Fruit fly (Drosophila melanogaster) whole organism, wandering third instar larva: ENCODE data around the gene B9d2.

Source experiments
- Abd-B ChIP-seq: fragments of >200 bp; optimal IDR thresholded peaks from 2 replicates; lab custom pipeline; 2017; ENCODE audit warnings: missing biosample characterization, missing genetic modification characterization
- CG9705 ChIP-seq: fragments of 200-800 bp; sonication (Bioruptor generic); optimal IDR thresholded peaks from 2 replicates; lab custom pipeline; 2018; ENCODE audit warnings: missing biosample characterization, mild to moderate bottlenecking, missing genetic modification characterization
- CrebA ChIP-seq: fragments of 200-800 bp; sonication (Bioruptor generic); optimal IDR thresholded peaks from 2 replicates; lab custom pipeline; 2016; ENCODE audit warnings: missing biosample characterization, mild to moderate bottlenecking, missing genetic modification characterization, borderline replicate concordance
- Dfd ChIP-seq: fragments of >200 bp; optimal IDR thresholded peaks from 2 replicates; lab custom pipeline; 2017; ENCODE audit warnings: missing biosample characterization, missing genetic modification characterization
- Dif ChIP-seq: fragments of 200-275, 200-300 bp; sonication (Bioruptor generic); optimal IDR thresholded peaks from 2 replicates; lab custom pipeline; 2018; ENCODE audit warnings: missing biosample characterization, missing genetic modification characterization; ENCODE audit not compliant: partially characterized antibody
- GATAd ChIP-seq: sonication (Bioruptor generic); optimal IDR thresholded peaks from 2 replicates; lab custom pipeline; 2016; ENCODE audit warnings: missing biosample characterization, missing genetic modification characterization
- HLH106 ChIP-seq: fragments of 200-800 bp; optimal IDR thresholded peaks from 3 replicates; lab custom pipeline; 2019; ENCODE audit warnings: missing biosample characterization, mild to moderate bottlenecking, missing genetic modification characterization, moderate library complexity
- Hnf4 ChIP-seq: fragments of 200-800 bp; sonication (Bioruptor generic); optimal IDR thresholded peaks from 2 replicates; lab custom pipeline; 2016; ENCODE audit warnings: missing biosample characterization, mild to moderate bottlenecking, missing genetic modification characterization
- Hr78 ChIP-seq: fragments of >200 bp; optimal IDR thresholded peaks from 2 replicates; lab custom pipeline; 2017; ENCODE audit warnings: missing biosample characterization, missing genetic modification characterization
- Hr83 ChIP-seq: fragments of 200-300 bp; sonication (Bioruptor generic); optimal IDR thresholded peaks from 2 replicates; lab custom pipeline; 2016; ENCODE audit warnings: missing biosample characterization, mild to moderate bottlenecking, missing genetic modification characterization, moderate library complexity; ENCODE audit not compliant: poor library complexity, severe bottlenecking
- Jra ChIP-seq: sonication (Bioruptor generic); optimal IDR thresholded peaks from 2 replicates; lab custom pipeline; 2016; ENCODE audit warnings: missing biosample characterization, missing genetic modification characterization
- Mio ChIP-seq: sonication (Bioruptor generic); optimal IDR thresholded peaks from 2 replicates; lab custom pipeline; 2016; ENCODE audit warnings: missing biosample characterization, missing genetic modification characterization
- Myc ChIP-seq: fragments of >200 bp; optimal IDR thresholded peaks from 2 replicates; lab custom pipeline; 2017
- N ChIP-seq: fragments of >200 bp; optimal IDR thresholded peaks from 2 replicates; lab custom pipeline; 2018; ENCODE audit warnings: missing biosample characterization, missing external identifiers, missing genetic modification characterization
- OdsH ChIP-seq: fragments of 200-800 bp; sonication (Bioruptor generic); optimal IDR thresholded peaks from 2 replicates; lab custom pipeline; 2016; ENCODE audit warnings: missing biosample characterization, mild to moderate bottlenecking, missing genetic modification characterization
- Rel ChIP-seq, 2 experiments: fragments of 200-800 bp; sonication (Bioruptor generic) in 1 of 2; optimal IDR thresholded peaks; 2 replicates in 1 of 2; 3 replicates in 1 of 2; lab custom pipeline; 2016 to 2019; ENCODE audit warnings: mild to moderate bottlenecking in 2 of 2, missing biosample characterization in 2 of 2, missing genetic modification characterization in 2 of 2, moderate library complexity in 1 of 2
- Sp1 ChIP-seq: fragments of 200-800 bp; sonication (Bioruptor generic); optimal IDR thresholded peaks from 3 replicates; lab custom pipeline; 2019; ENCODE audit warnings: missing biosample characterization, mild to moderate bottlenecking, missing genetic modification characterization, moderate library complexity
- br ChIP-seq: fragments of 200-800 bp; sonication (Bioruptor generic); optimal IDR thresholded peaks from 2 replicates; lab custom pipeline; 2016; ENCODE audit warnings: missing biosample characterization, missing genetic modification characterization
- brk ChIP-seq: fragments of 200-800 bp; sonication (Bioruptor generic); optimal IDR thresholded peaks from 2 replicates; lab custom pipeline; 2016; ENCODE audit warnings: missing biosample characterization, mild to moderate bottlenecking, missing genetic modification characterization
- dl ChIP-seq, 2 experiments: fragments of 175-275, 200-275 bp in 1 of 2; fragments of 200-275 bp in 1 of 2; sonication (Bioruptor generic); optimal IDR thresholded peaks; lab custom pipeline; 2018; ENCODE audit warnings: mild to moderate bottlenecking in 2 of 2, missing biosample characterization in 2 of 2, missing genetic modification characterization in 2 of 2, moderate library complexity in 2 of 2; ENCODE audit not compliant: partially characterized antibody in 2 of 2, insufficient read depth in 1 of 2
- dsf ChIP-seq: sonication (Bioruptor generic); optimal IDR thresholded peaks from 2 replicates; lab custom pipeline; 2016; ENCODE audit warnings: missing biosample characterization, missing genetic modification characterization, borderline replicate concordance
- ey ChIP-seq: fragments of 200-800 bp; sonication (Bioruptor generic); optimal IDR thresholded peaks from 2 replicates; lab custom pipeline; 2016; ENCODE audit warnings: missing biosample characterization, missing genetic modification characterization
- foxo ChIP-seq, 2 experiments: fragments of 200-800 bp; sonication (Bioruptor generic); optimal IDR thresholded peaks; 2 replicates in 1 of 2; 3 replicates in 1 of 2; lab custom pipeline; 2016 to 2017; ENCODE audit warnings: missing biosample characterization in 2 of 2, missing genetic modification characterization in 2 of 2
- fru ChIP-seq: fragments of 200-800 bp; sonication (Bioruptor generic); optimal IDR thresholded peaks from 3 replicates; lab custom pipeline; 2016; ENCODE audit warnings: missing biosample characterization, mild to moderate bottlenecking, missing genetic modification characterization
- h ChIP-seq: fragments of 200-800 bp; sonication (Bioruptor generic); optimal IDR thresholded peaks from 3 replicates; lab custom pipeline; 2016; ENCODE audit warnings: missing biosample characterization, mild to moderate bottlenecking, missing genetic modification characterization
- jim ChIP-seq: fragments of 175-275, 200-325 bp; sonication (Bioruptor generic); optimal IDR thresholded peaks from 2 replicates; lab custom pipeline; 2016; ENCODE audit warnings: missing biosample characterization, mild to moderate bottlenecking, missing genetic modification characterization
- lola ChIP-seq: fragments of >200 bp; optimal IDR thresholded peaks from 2 replicates; lab custom pipeline; 2017; ENCODE audit warnings: missing biosample characterization, missing genetic modification characterization
- psq ChIP-seq: fragments of 200-800 bp; sonication (Bioruptor generic); optimal IDR thresholded peaks from 3 replicates; lab custom pipeline; 2017; ENCODE audit warnings: missing biosample characterization, mild to moderate bottlenecking, missing genetic modification characterization, moderate library complexity
- rgr ChIP-seq: fragments of 200-800 bp; sonication (Bioruptor generic); optimal IDR thresholded peaks from 3 replicates; lab custom pipeline; 2016; ENCODE audit warnings: missing biosample characterization, mild to moderate bottlenecking, missing genetic modification characterization
- sage ChIP-seq: fragments of 200-800 bp; sonication (Bioruptor generic); optimal IDR thresholded peaks from 2 replicates; lab custom pipeline; 2016; ENCODE audit warnings: missing biosample characterization, mild to moderate bottlenecking, missing genetic modification characterization
- sv ChIP-seq: fragments of 200-800 bp; sonication (Bioruptor generic); optimal IDR thresholded peaks from 3 replicates; lab custom pipeline; 2016; ENCODE audit warnings: missing biosample characterization, missing genetic modification characterization
- tai ChIP-seq: sonication (Bioruptor generic); optimal IDR thresholded peaks from 2 replicates; lab custom pipeline; 2016; ENCODE audit warnings: missing biosample characterization, missing genetic modification characterization
- usp ChIP-seq: fragments of >200 bp; optimal IDR thresholded peaks from 2 replicates; lab custom pipeline; 2017; ENCODE audit warnings: missing biosample characterization, missing genetic modification characterization

B9d2 gene

dm6 chr2L:6086771-6087170 lies 43.7 kb downstream of the B9d2 start:
- TF ChIP-seq br (GFP tag; lab: Kevin White, UChicago) (no peak), HLH106 (peak; percentile 36), Abd-B (GFP tag; lab: Kevin White, UChicago) (no peak), dl (GFP tag; optimal IDR thresholded peaks at IDR 0.05; lab: Kevin White, UChicago; ENCODE audit: insufficient read depth in 1 of 2, partially characterized antibody in 2 of 2) (no peak), Hr83 (GFP tag; lab: Kevin White, UChicago) (peak; percentile 40), Rel (GFP tag; optimal IDR thresholded peaks at IDR 0.05; lab: Kevin White, UChicago) (no peak), Rel (tag; optimal IDR thresholded peaks at IDR 0.05; lab: Kevin White, UChicago) (peak; percentile 2), GATAd (GFP tag; lab: Kevin White, UChicago) (no peak), Dfd (GFP tag; lab: Kevin White, UChicago) (no peak), Dif (GFP tag; lab: Kevin White, UChicago) (peak; percentile 14), tai (GFP tag; lab: Kevin White, UChicago) (no peak), OdsH (GFP tag; lab: Kevin White, UChicago) (peak; percentile 13), psq (no peak), N (GFP tag; lab: Kevin White, UChicago) (peak; percentile 57), foxo (GFP tag; optimal IDR thresholded peaks at IDR 0.05; lab: Kevin White, UChicago) (no peak), sv (GFP tag; lab: Kevin White, UChicago) (no peak)

- TF ChIP-seq Hr83 (GFP tag; lab: Kevin White, UChicago) (peak; percentile 52), Hr78 (no peak), usp (GFP tag; lab: Kevin White, UChicago) (no peak), Rel (GFP tag; optimal IDR thresholded peaks at IDR 0.05; lab: Kevin White, UChicago) (peak; percentile 25), Rel (tag; optimal IDR thresholded peaks at IDR 0.05; lab: Kevin White, UChicago) (peak; percentile 40), lola (GFP tag; lab: Kevin White, UChicago) (no peak), Mio (GFP tag; lab: Kevin White, UChicago) (no peak), fru (peak; percentile 41), dl (GFP tag; optimal IDR thresholded peaks at IDR 0.05; lab: Kevin White, UChicago; ENCODE audit: insufficient read depth in 1 of 2, partially characterized antibody in 2 of 2) (no peak), sv (GFP tag; lab: Kevin White, UChicago) (no peak), HLH106 (peak; percentile 22), dsf (GFP tag; lab: Kevin White, UChicago) (no peak), Jra (GFP tag; lab: Kevin White, UChicago) (no peak), tai (GFP tag; lab: Kevin White, UChicago) (peak; percentile 43), Sp1 (GFP tag; lab: Kevin White, UChicago) (no peak), sage (GFP tag; lab: Kevin White, UChicago) (no peak), CG9705 (GFP tag; lab: Kevin White, UChicago) (no peak), h (peak; percentile 51), Dif (GFP tag; lab: Kevin White, UChicago) (peak; percentile 52), OdsH (GFP tag; lab: Kevin White, UChicago) (peak; percentile 49), foxo (GFP tag; optimal IDR thresholded peaks at IDR 0.05; lab: Kevin White, UChicago) (no peak), Hnf4 (GFP tag; lab: Kevin White, UChicago) (peak; percentile 66), brk (GFP tag; lab: Kevin White, UChicago) (peak; percentile 27), br (GFP tag; lab: Kevin White, UChicago) (peak; percentile 4), CrebA (GFP tag; lab: Kevin White, UChicago) (peak; percentile 42), rgr (GFP tag; lab: Kevin White, UChicago) (no peak), psq (peak; percentile 48)
- TF ChIP-seq, all 38 proteins: peak for 13
Observed at dm6 chr2L:6085733-6086317, 44.6 kb downstream of the B9d2 start.

dm6 chr2L:6084694-6085093 lies 45.8 kb downstream of the B9d2 start:
- TF ChIP-seq jim (GFP tag; lab: Kevin White, UChicago) (no peak), Hr83 (GFP tag; lab: Kevin White, UChicago) (peak; percentile 3), GATAd (GFP tag; lab: Kevin White, UChicago) (no peak), Mio (GFP tag; lab: Kevin White, UChicago) (no peak), N (GFP tag; lab: Kevin White, UChicago) (no peak), Jra (GFP tag; lab: Kevin White, UChicago) (no peak), fru (no peak), brk (GFP tag; lab: Kevin White, UChicago) (no peak), Dfd (GFP tag; lab: Kevin White, UChicago) (no peak), h (peak; percentile 9), Sp1 (GFP tag; lab: Kevin White, UChicago) (no peak), Rel (GFP tag; optimal IDR thresholded peaks at IDR 0.05; lab: Kevin White, UChicago) (no peak), Rel (tag; optimal IDR thresholded peaks at IDR 0.05; lab: Kevin White, UChicago) (peak; percentile 49), Hnf4 (GFP tag; lab: Kevin White, UChicago) (no peak), dl (GFP tag; optimal IDR thresholded peaks at IDR 0.05; lab: Kevin White, UChicago; ENCODE audit: insufficient read depth in 1 of 2, partially characterized antibody in 2 of 2) (no peak), tai (GFP tag; lab: Kevin White, UChicago) (no peak), CrebA (GFP tag; lab: Kevin White, UChicago) (no peak), Myc (lab: Kevin White, UChicago) (no peak), CG9705 (GFP tag; lab: Kevin White, UChicago) (no peak), sage (GFP tag; lab: Kevin White, UChicago) (no peak), Abd-B (GFP tag; lab: Kevin White, UChicago) (no peak), br (GFP tag; lab: Kevin White, UChicago) (no peak), ey (GFP tag; lab: Kevin White, UChicago) (no peak)
- TF ChIP-seq, all 38 proteins: peak for 3
